Fruit fly (Drosophila melanogaster) whole organism, embryonic: ENCODE data around the gene CG15435.

Source experiments
- Awh ChIP-seq: fragments of 200-800 bp; sonication (Bioruptor generic); IDR thresholded peaks from 2 replicates; pipeline ENCODE4, ENCODE4 v1.3.6; 2022; ENCODE audit warnings: missing biosample characterization, missing genetic modification characterization
- B-H2 ChIP-seq: fragments of 200-800 bp; sonication (Bioruptor generic); optimal IDR thresholded peaks from 2 replicates; lab custom pipeline; 2018; ENCODE audit warnings: missing biosample characterization, mild to moderate bottlenecking, missing genetic modification characterization
- BEAF-32 ChIP-seq: fragments of 200-800 bp; sonication (Bioruptor generic); optimal IDR thresholded peaks from 3 replicates; lab custom pipeline; 2017; ENCODE audit warnings: missing biosample characterization, missing genetic modification characterization, mild to moderate bottlenecking, moderate library complexity, missing genetic modification reagents
- CG10147 ChIP-seq: fragments of 200-800 bp; sonication (Bioruptor generic); optimal IDR thresholded peaks from 2 replicates; lab custom pipeline; 2019; ENCODE audit warnings: missing biosample characterization, mild to moderate bottlenecking, missing genetic modification characterization, moderate library complexity
- CG10321 ChIP-seq: fragments of 200-800 bp; sonication (Bioruptor generic); IDR thresholded peaks from 2 replicates; pipeline ENCODE4 v1.3.6; 2022; ENCODE audit warnings: missing biosample characterization, missing genetic modification characterization
- CG10431 ChIP-seq: fragments of 200-800 bp; sonication (Bioruptor generic); optimal IDR thresholded peaks from 3 replicates; lab custom pipeline; 2018; ENCODE audit warnings: missing biosample characterization, mild to moderate bottlenecking, missing genetic modification characterization
- CG10979 ChIP-seq: fragments of 200-800 bp; sonication (Bioruptor generic); optimal IDR thresholded peaks from 2 replicates; lab custom pipeline; 2018; ENCODE audit warnings: missing biosample characterization, mild to moderate bottlenecking, missing genetic modification characterization, moderate library complexity
- CG12391 ChIP-seq: fragments of 200-800 bp; sonication (Bioruptor generic); optimal IDR thresholded peaks from 3 replicates; lab custom pipeline; 2018; ENCODE audit warnings: missing biosample characterization, mild to moderate bottlenecking, missing genetic modification characterization, moderate library complexity
- CG13424 ChIP-seq: fragments of 200-800 bp; sonication (Bioruptor generic); optimal IDR thresholded peaks from 2 replicates; lab custom pipeline; 2019; ENCODE audit warnings: missing biosample characterization, mild to moderate bottlenecking, missing genetic modification characterization, moderate library complexity
- CG13775 ChIP-seq: fragments of 200-800 bp; sonication (Bioruptor generic); optimal IDR thresholded peaks from 3 replicates; lab custom pipeline; 2017; ENCODE audit warnings: missing biosample characterization, mild to moderate bottlenecking, missing genetic modification characterization
- CG14050 ChIP-seq: fragments of 200-800 bp; sonication (Bioruptor generic); IDR thresholded peaks from 3 replicates; pipeline ENCODE4 v1.3.6; 2022; ENCODE audit warnings: missing biosample characterization, missing genetic modification characterization
- CG16813 ChIP-seq: fragments of 200-800 bp; sonication (Bioruptor generic); IDR thresholded peaks from 3 replicates; pipeline ENCODE4 v1.3.6; 2022; ENCODE audit warnings: missing biosample characterization, missing genetic modification characterization; ENCODE audit not compliant: partially characterized antibody
- CG17359 ChIP-seq: fragments of 200-800 bp; sonication (Bioruptor generic); optimal IDR thresholded peaks from 3 replicates; lab custom pipeline; 2018; ENCODE audit warnings: missing biosample characterization, mild to moderate bottlenecking, missing genetic modification characterization, moderate library complexity
- CG17361 ChIP-seq: fragments of 200-800 bp; sonication (Bioruptor generic); IDR thresholded peaks from 3 replicates; pipeline ENCODE4 v1.3.6; 2022; ENCODE audit warnings: missing biosample characterization, missing genetic modification characterization
- CG18476 ChIP-seq: fragments of 200-800 bp; sonication (Bioruptor generic); optimal IDR thresholded peaks from 2 replicates; lab custom pipeline; 2016; ENCODE audit warnings: missing biosample characterization, mild to moderate bottlenecking, missing genetic modification characterization
- CG33557 ChIP-seq: fragments of 200-800 bp; sonication (Bioruptor generic); optimal IDR thresholded peaks from 2 replicates; lab custom pipeline; 2019; ENCODE audit warnings: missing biosample characterization, mild to moderate bottlenecking, missing genetic modification characterization, moderate library complexity
- CG4282 ChIP-seq: fragments of 200-800 bp; sonication (Bioruptor generic); optimal IDR thresholded peaks from 2 replicates; lab custom pipeline; 2016; ENCODE audit warnings: missing biosample characterization, missing genetic modification characterization
- CG6791 ChIP-seq: fragments of 200-800 bp; sonication (Bioruptor generic); IDR thresholded peaks from 3 replicates; pipeline ENCODE4 v1.3.6; 2022; ENCODE audit warnings: missing biosample characterization, missing genetic modification characterization; ENCODE audit not compliant: partially characterized antibody
- CG6854 ChIP-seq: fragments of 200-800 bp; sonication (Bioruptor generic); optimal IDR thresholded peaks from 3 replicates; lab custom pipeline; 2017; ENCODE audit warnings: missing biosample characterization, mild to moderate bottlenecking, missing genetic modification characterization
- CG8281 ChIP-seq: fragments of 200-800 bp; sonication (Bioruptor generic); optimal IDR thresholded peaks from 2 replicates; lab custom pipeline; 2018; ENCODE audit warnings: missing biosample characterization, mild to moderate bottlenecking, missing genetic modification characterization, moderate library complexity
- CG8290 ChIP-seq, 3 experiments: fragments of 200-800 bp; sonication (Bioruptor generic); optimal IDR thresholded peaks; 2 replicates each; lab custom pipeline; 2016 to 2019; ENCODE audit warnings: missing biosample characterization in 3 of 3, missing genetic modification characterization in 3 of 3, mild to moderate bottlenecking in 2 of 3, moderate library complexity in 1 of 3
- CHES-1-like ChIP-seq: fragments of 200-800 bp; sonication (Bioruptor generic); optimal IDR thresholded peaks from 2 replicates; lab custom pipeline; 2016; ENCODE audit warnings: missing biosample characterization, missing genetic modification characterization
- Deaf1 ChIP-seq: fragments of 200-800 bp; optimal IDR thresholded peaks from 3 replicates; lab custom pipeline; 2019; ENCODE audit warnings: missing biosample characterization, mild to moderate bottlenecking, missing genetic modification characterization, moderate library complexity
- Elba2 ChIP-seq: fragments of 200-800 bp; sonication (Bioruptor generic); optimal IDR thresholded peaks from 3 replicates; lab custom pipeline; 2016; ENCODE audit warnings: missing biosample characterization, missing genetic modification characterization
- Myb ChIP-seq: fragments of 200-800 bp; sonication (Bioruptor generic); optimal IDR thresholded peaks from 2 replicates; lab custom pipeline; 2016; ENCODE audit warnings: missing biosample characterization, missing genetic modification characterization
- Scr ChIP-seq: fragments of 200-800 bp; sonication (Bioruptor generic); IDR thresholded peaks from 2 replicates; pipeline ENCODE4 v1.3.6; 2022; ENCODE audit warnings: missing biosample characterization, missing genetic modification characterization; ENCODE audit not compliant: partially characterized antibody
- Sin3A ChIP-seq: fragments of >200 bp; optimal IDR thresholded peaks from 2 replicates; lab custom pipeline; 2018
- amos ChIP-seq: fragments of 200-800 bp; sonication (Bioruptor generic); IDR thresholded peaks from 2 replicates; pipeline ENCODE4 v1.3.6; 2022; ENCODE audit warnings: missing biosample characterization, missing genetic modification characterization; ENCODE audit not compliant: partially characterized antibody
- chinmo ChIP-seq: fragments of 200-800 bp; sonication (Bioruptor generic); IDR thresholded peaks from 4 replicates; pipeline ENCODE4 v1.3.6; 2022; ENCODE audit warnings: missing biosample characterization, missing genetic modification characterization; ENCODE audit not compliant: partially characterized antibody
- chn ChIP-seq: fragments of 200-800 bp; sonication (Bioruptor generic); optimal IDR thresholded peaks from 2 replicates; lab custom pipeline; 2016; ENCODE audit warnings: missing biosample characterization, missing genetic modification characterization
- dan ChIP-seq: fragments of 200-800 bp; sonication (Bioruptor generic); IDR thresholded peaks from 2 replicates; pipeline ENCODE4 v1.3.6; 2022; ENCODE audit warnings: missing biosample characterization, missing genetic modification characterization
- ems ChIP-seq: fragments of 200-800 bp; sonication (Bioruptor generic); optimal IDR thresholded peaks from 3 replicates; lab custom pipeline; 2016; ENCODE audit warnings: missing biosample characterization, missing genetic modification characterization
- esg ChIP-seq: fragments of 200-800 bp; sonication (Bioruptor generic); conservative IDR thresholded peaks from 2 replicates; pipeline ENCODE4 v1.3.6; 2022; ENCODE audit warnings: missing biosample characterization, missing genetic modification characterization
- eyg ChIP-seq: fragments of 200-800 bp; sonication (Bioruptor generic); optimal IDR thresholded peaks from 3 replicates; lab custom pipeline; 2016; ENCODE audit warnings: missing biosample characterization, missing genetic modification characterization
- fd3F ChIP-seq: fragments of 200-800 bp; sonication (Bioruptor generic); optimal IDR thresholded peaks from 2 replicates; lab custom pipeline; 2018; ENCODE audit warnings: missing biosample characterization, mild to moderate bottlenecking, missing genetic modification characterization, moderate library complexity
- ftz-f1 ChIP-seq: fragments of 200-800 bp; sonication (Bioruptor generic); optimal IDR thresholded peaks from 2 replicates; lab custom pipeline; 2016; ENCODE audit warnings: missing biosample characterization, missing genetic modification characterization
- gce ChIP-seq: fragments of 200-800 bp; sonication (Bioruptor generic); IDR thresholded peaks from 3 replicates; pipeline ENCODE4 v1.3.6; 2022; ENCODE audit warnings: missing biosample characterization, missing genetic modification characterization
- gsb-n ChIP-seq: fragments of 200-800 bp; sonication (Bioruptor generic); optimal IDR thresholded peaks from 3 replicates; lab custom pipeline; 2018; ENCODE audit warnings: missing biosample characterization, mild to moderate bottlenecking, missing genetic modification characterization
- hbn ChIP-seq: fragments of 200-800 bp; sonication (Bioruptor generic); IDR thresholded peaks from 2 replicates; pipeline ENCODE4 v1.3.6; 2022; ENCODE audit warnings: missing biosample characterization, missing genetic modification characterization; ENCODE audit not compliant: partially characterized antibody
- hkb ChIP-seq, 2 experiments: fragments of 200-800 bp in 1 of 2; fragments of >200 bp in 1 of 2; sonication (Bioruptor generic) in 1 of 2; IDR thresholded peaks in 1 of 2; optimal IDR thresholded peaks in 1 of 2; 2 replicates each; pipeline versions ENCODE4 v1.3.6 to Lab custom; 2017 to 2022; ENCODE audit warnings: missing biosample characterization in 1 of 2, missing genetic modification characterization in 1 of 2
- mirr ChIP-seq: fragments of 200-800 bp; sonication (Bioruptor generic); optimal IDR thresholded peaks from 3 replicates; lab custom pipeline; 2018; ENCODE audit warnings: missing biosample characterization, mild to moderate bottlenecking, missing genetic modification characterization
- nerfin-2 ChIP-seq: fragments of 200-800 bp; sonication (Bioruptor generic); IDR thresholded peaks from 2 replicates; pipeline ENCODE4 v1.3.6; 2022; ENCODE audit warnings: missing biosample characterization, missing genetic modification characterization; ENCODE audit not compliant: partially characterized antibody
- phol ChIP-seq: fragments of 200-800 bp; sonication (Bioruptor generic); optimal IDR thresholded peaks from 3 replicates; lab custom pipeline; 2018; ENCODE audit warnings: missing biosample characterization, mild to moderate bottlenecking, missing genetic modification characterization, moderate library complexity
- ranshi ChIP-seq: fragments of 200-800 bp; sonication (Bioruptor generic); IDR thresholded peaks from 2 replicates; pipeline ENCODE4 v1.3.6; 2022; ENCODE audit warnings: missing biosample characterization, missing genetic modification characterization
- sd ChIP-seq: fragments of 200-800 bp; sonication (Bioruptor generic); optimal IDR thresholded peaks from 3 replicates; lab custom pipeline; 2018; ENCODE audit warnings: missing biosample characterization, mild to moderate bottlenecking, missing genetic modification characterization, moderate library complexity
- stc ChIP-seq: fragments of 200-800 bp; sonication (Bioruptor generic); IDR thresholded peaks from 2 replicates; pipeline ENCODE4 v1.3.6; 2022; ENCODE audit warnings: missing biosample characterization, missing genetic modification characterization
- tll ChIP-seq, 2 experiments: fragments of 200-800 bp in 1 of 2; fragments of >200 bp in 1 of 2; sonication (Bioruptor generic) in 1 of 2; optimal IDR thresholded peaks; 2 replicates each; lab custom pipeline; 2017 to 2019; ENCODE audit warnings: missing biosample characterization in 2 of 2, missing genetic modification characterization in 2 of 2, mild to moderate bottlenecking in 1 of 2, moderate library complexity in 1 of 2
- tna ChIP-seq: fragments of 200-800 bp; sonication (Bioruptor generic); IDR thresholded peaks from 2 replicates; pipeline ENCODE4 v1.3.6; 2022; ENCODE audit warnings: missing biosample characterization, missing genetic modification characterization; ENCODE audit not compliant: partially characterized antibody
- vnd ChIP-seq: fragments of 200-800 bp; sonication (Bioruptor generic); IDR thresholded peaks from 3 replicates; pipeline ENCODE4 v1.3.6; 2022; ENCODE audit warnings: missing biosample characterization, missing genetic modification characterization; ENCODE audit not compliant: partially characterized antibody

Gene CG15435

dm6 chr2L:4444457-4444856 lies 15.1 kb upstream of the CG15435 start, which contains the start of the genes morgue and Elp3 (continued):
- peak; percentile 14 for TF ChIP-seq mirr (GFP tag; lab: Kevin White, UChicago)
- no peak for TF ChIP-seq gsb-n (tag; lab: Kevin White, UChicago)
- TF ChIP-seq stc (GFP tag; lab: Robert Waterston, UW): no peak
- TF ChIP-seq Awh: no peak
- no peak for TF ChIP-seq esg
- peak; percentile 74 for TF ChIP-seq CG16813 (GFP tag; lab: Robert Waterston, UW)
- peak; percentile 53 for TF ChIP-seq Sin3A (lab: Kevin White, UChicago)
- TF ChIP-seq chinmo (GFP tag; lab: Robert Waterston, UW): 0 out of 4 replicates have a peak, but pooled peaks have one; percentile 61
- peak; percentile 11 for TF ChIP-seq phol (tag; lab: Kevin White, UChicago)
- TF ChIP-seq CG13775: no peak
- no peak for TF ChIP-seq tll (GFP tag; optimal IDR thresholded peaks at IDR 0.05; lab: Kevin White, UChicago)
- peak; percentile 77 for TF ChIP-seq CG6791 (GFP tag; lab: Robert Waterston, UW)
- no peak for TF ChIP-seq eyg
- no peak for TF ChIP-seq CG4282 (GFP tag; lab: Kevin White, UChicago)
- no peak for TF ChIP-seq ftz-f1 (GFP tag; lab: Kevin White, UChicago)
- TF ChIP-seq CG10431 (GFP tag; lab: Kevin White, UChicago): no peak
- no peak for TF ChIP-seq Deaf1
- TF ChIP-seq Myb (GFP tag; lab: Kevin White, UChicago): peak; percentile 34
- TF ChIP-seq vnd (GFP tag; lab: Robert Waterston, UW): peak; percentile 66
- TF ChIP-seq CG18476 (GFP tag; lab: Kevin White, UChicago): no peak
- TF ChIP-seq CG33557 (GFP tag; lab: Kevin White, UChicago): no peak
- no peak for TF ChIP-seq CG14050 (GFP tag; lab: Robert Waterston, UW)
- peak; percentile 6 for TF ChIP-seq B-H2 (GFP tag; lab: Kevin White, UChicago)
- peak; percentile 83 for TF ChIP-seq tna (GFP tag; lab: Robert Waterston, UW)
- TF ChIP-seq nerfin-2 (GFP tag; lab: Robert Waterston, UW): peak; percentile 82
- TF ChIP-seq gce (GFP tag; lab: Robert Waterston, UW): no peak
- TF ChIP-seq hkb (optimal IDR thresholded peaks at IDR 0.05; lab: Kevin White, UChicago): no peak
- TF ChIP-seq hkb (GFP tag; IDR thresholded peaks at IDR 0.05; lab: Robert Waterston, UW): 0 out of 2 replicates have a peak, but pooled peaks have one; percentile 22
- no peak for TF ChIP-seq chn (GFP tag; lab: Kevin White, UChicago)
- no peak for TF ChIP-seq ranshi (GFP tag; lab: Robert Waterston, UW)
- TF ChIP-seq CG8281 (tag; lab: Kevin White, UChicago): no peak
- TF ChIP-seq sd: no peak
- no peak for TF ChIP-seq CG10147
- peak; percentile 68; the same call in 1 of the 2 replicates for TF ChIP-seq amos
- no peak for TF ChIP-seq CG17361 (GFP tag; lab: Robert Waterston, UW)
- TF ChIP-seq CG6854 (GFP tag; lab: Kevin White, UChicago): no peak
- TF ChIP-seq ems (GFP tag; lab: Kevin White, UChicago): no peak
- no peak for TF ChIP-seq CG13424
- no peak for TF ChIP-seq dan (GFP tag; lab: Robert Waterston, UW)
- TF ChIP-seq BEAF-32: peak; percentile 50
- TF ChIP-seq CG12391 (tag; lab: Kevin White, UChicago): no peak
- no peak for TF ChIP-seq CG10979 (tag; lab: Kevin White, UChicago)
- TF ChIP-seq Elba2 (GFP tag; lab: Kevin White, UChicago): peak; percentile 56
- TF ChIP-seq fd3F (GFP tag; lab: Kevin White, UChicago): no peak
- peak; percentile 51 for TF ChIP-seq hbn
- TF ChIP-seq CG10321 (GFP tag; lab: Robert Waterston, UW): no peak
- TF ChIP-seq CG17359 (tag; lab: Kevin White, UChicago): no peak
- peak; percentile 31 for TF ChIP-seq CHES-1-like
- TF ChIP-seq Scr (GFP tag; lab: Robert Waterston, UW): peak; percentile 70
- no peak for TF ChIP-seq CG8290 (GFP tag; optimal IDR thresholded peaks at IDR 0.05; lab: Kevin White, UChicago)
- peak in 1 of 2 experiments; percentile 50 for TF ChIP-seq CG8290 (tag; optimal IDR thresholded peaks at IDR 0.05; lab: Kevin White, UChicago)
